Worm (Caenorhabditis elegans) whole organism, L1 larva: ENCODE data around the gene del-8.

Source experiments
- C04F5.9 ChIP-seq: sonication (generic microtip); optimal IDR thresholded peaks from 2 replicates; lab custom pipeline; 2016; ENCODE audit warnings: missing genetic modification characterization, missing compliant biosample characterization
- aha-1 ChIP-seq: fragments of 150-350 bp; optimal IDR thresholded peaks from 2 replicates; lab custom pipeline; 2014; ENCODE audit warnings: missing biosample characterization, missing genetic modification characterization
- blmp-1 ChIP-seq: fragments of 150-350 bp; optimal IDR thresholded peaks from 2 replicates; lab custom pipeline; 2014; ENCODE audit warnings: missing biosample characterization, missing genetic modification characterization
- ceh-63 ChIP-seq: fragments of 200-800 bp; sonication (Bioruptor generic); optimal IDR thresholded peaks from 2 replicates; lab custom pipeline; 2018; ENCODE audit warnings: mild to moderate bottlenecking, missing genetic modification characterization, missing compliant biosample characterization
- ceh-82 ChIP-seq, 3 experiments: fragments of 150-350 bp in 1 of 3; sonication (generic microtip) in 2 of 3; optimal IDR thresholded peaks; 2 replicates each; lab custom pipeline; 2014 to 2017; ENCODE audit warnings: missing biosample characterization in 3 of 3, missing genetic modification characterization in 3 of 3
- ceh-88 ChIP-seq: fragments of 200-800 bp; sonication (Bioruptor generic); IDR thresholded peaks from 2 replicates; pipeline ENCODE4 v1.3.6; 2022; ENCODE audit warnings: missing genetic modification characterization, missing compliant biosample characterization
- dpl-1 ChIP-seq, 3 experiments: fragments of 150-350 bp in 2 of 3; sonication (generic microtip) in 1 of 3; optimal IDR thresholded peaks; 2 replicates each; lab custom pipeline; 2014 to 2017; ENCODE audit warnings: missing biosample characterization in 3 of 3, missing genetic modification characterization in 3 of 3, missing genetic modification reagents in 3 of 3
- efl-1 ChIP-seq, 4 experiments: fragments of 150-350 bp; optimal IDR thresholded peaks in 3 of 4; peaks in 1 of 4; 1 replicate in 1 of 4; 2 replicates in 3 of 4; lab custom pipeline; 2014; ENCODE audit warnings: missing biosample characterization in 2 of 4, missing genetic modification characterization in 2 of 4, missing genetic modification reagents in 2 of 4
- egl-27 ChIP-seq, 2 experiments: fragments of 150-350 bp in 1 of 2; sonication (generic microtip); optimal IDR thresholded peaks; 3 replicates each; lab custom pipeline; 2017 to 2018; ENCODE audit warnings: missing biosample characterization in 2 of 2, missing genetic modification characterization in 2 of 2, missing genetic modification reagents in 2 of 2
- elt-2 ChIP-seq: sonication (generic microtip); optimal IDR thresholded peaks from 2 replicates; lab custom pipeline; 2016; ENCODE audit warnings: missing genetic modification characterization, mild to moderate bottlenecking, inconsistent platforms, missing compliant biosample characterization, missing genetic modification reagents
- elt-3 ChIP-seq, 6 experiments: fragments of 150-350 bp in 1 of 6; sonication (generic microtip); optimal IDR thresholded peaks; 2 replicates each; lab custom pipeline; 2017 to 2018; ENCODE audit warnings: missing biosample characterization in 6 of 6, missing genetic modification characterization in 6 of 6, inconsistent platforms in 1 of 6
- fos-1 ChIP-seq: fragments of 150-350 bp; optimal IDR thresholded peaks from 2 replicates; lab custom pipeline; 2014; ENCODE audit warnings: missing biosample characterization, missing genetic modification characterization
- grh-1 ChIP-seq: fragments of 200-800 bp; sonication (Bioruptor generic); IDR thresholded peaks from 2 replicates; pipeline ENCODE4 v1.3.6; 2022; ENCODE audit warnings: missing genetic modification reagents, missing genetic modification characterization, missing compliant biosample characterization
- jun-1 ChIP-seq: fragments of 150-350 bp; optimal IDR thresholded peaks from 2 replicates; lab custom pipeline; 2014; ENCODE audit warnings: missing biosample characterization, missing genetic modification reagents, missing genetic modification characterization
- lin-14 ChIP-seq: fragments of 200-800 bp; sonication (Bioruptor generic); optimal IDR thresholded peaks from 2 replicates; lab custom pipeline; 2018; ENCODE audit warnings: mild to moderate bottlenecking, missing genetic modification characterization, moderate library complexity, missing compliant biosample characterization
- lin-35 ChIP-seq, 2 experiments: fragments of 150-350 bp; optimal IDR thresholded peaks; 2 replicates each; lab custom pipeline; 2014; ENCODE audit warnings: missing biosample characterization in 2 of 2, missing genetic modification characterization in 2 of 2, missing genetic modification reagents in 2 of 2
- lsy-2 ChIP-seq, 2 experiments: fragments of 150-350 bp; optimal IDR thresholded peaks; 2 replicates each; lab custom pipeline; 2014; ENCODE audit warnings: missing biosample characterization in 2 of 2, missing genetic modification characterization in 2 of 2
- mab-9 ChIP-seq: fragments of 200-800 bp; sonication (Bioruptor generic); IDR thresholded peaks from 2 replicates; pipeline ENCODE4 v1.3.6; 2022; ENCODE audit warnings: missing genetic modification reagents, missing genetic modification characterization, missing compliant biosample characterization
- mef-2 ChIP-seq: fragments of 150-350 bp; optimal IDR thresholded peaks from 2 replicates; lab custom pipeline; 2014; ENCODE audit warnings: missing biosample characterization, missing genetic modification characterization
- mep-1 ChIP-seq: fragments of 150-350 bp; optimal IDR thresholded peaks from 2 replicates; lab custom pipeline; 2014; ENCODE audit warnings: missing biosample characterization, missing genetic modification characterization
- nhr-19 ChIP-seq: fragments of 200-800 bp; sonication (Bioruptor generic); conservative IDR thresholded peaks from 2 replicates; pipeline ENCODE4 v1.3.6; 2022; ENCODE audit warnings: missing genetic modification characterization, missing compliant biosample characterization
- nhr-20 ChIP-seq: sonication (generic microtip); optimal IDR thresholded peaks from 2 replicates; lab custom pipeline; 2016; ENCODE audit warnings: mild to moderate bottlenecking, missing genetic modification characterization, missing compliant biosample characterization
- nhr-71 ChIP-seq: sonication (generic microtip); optimal IDR thresholded peaks from 2 replicates; lab custom pipeline; 2016; ENCODE audit warnings: mild to moderate bottlenecking, missing genetic modification characterization, moderate library complexity, missing compliant biosample characterization
- nhr-77 ChIP-seq: fragments of 150-350 bp; optimal IDR thresholded peaks from 2 replicates; lab custom pipeline; 2014; ENCODE audit warnings: missing biosample characterization, missing genetic modification characterization
- nhr-85 ChIP-seq: sonication (generic microtip); peaks from one replicate; lab custom pipeline; 2016; ENCODE audit warnings: missing genetic modification characterization, inconsistent platforms, missing compliant biosample characterization
- nhr-90 ChIP-seq: sonication (generic microtip); optimal IDR thresholded peaks from 2 replicates; lab custom pipeline; 2016; ENCODE audit warnings: mild to moderate bottlenecking, missing genetic modification characterization, missing compliant biosample characterization; ENCODE audit not compliant: poor library complexity
- snpc-4 ChIP-seq: fragments of 150-350 bp; optimal IDR thresholded peaks from 2 replicates; lab custom pipeline; 2014; ENCODE audit warnings: missing biosample characterization, missing genetic modification characterization
- snu-23 ChIP-seq: sonication (generic microtip); optimal IDR thresholded peaks from 2 replicates; lab custom pipeline; 2016; ENCODE audit warnings: missing genetic modification characterization, missing compliant biosample characterization
- sptf-1 ChIP-seq: fragments of 150-350 bp; optimal IDR thresholded peaks from 2 replicates; lab custom pipeline; 2014; ENCODE audit warnings: missing biosample characterization, missing genetic modification characterization
- tbx-2 ChIP-seq: sonication (generic microtip); optimal IDR thresholded peaks from 2 replicates; lab custom pipeline; 2016; ENCODE audit warnings: missing genetic modification characterization, missing compliant biosample characterization
- unc-130 ChIP-seq: fragments of 150-350 bp; optimal IDR thresholded peaks from 2 replicates; lab custom pipeline; 2017; ENCODE audit warnings: missing biosample characterization, missing genetic modification characterization, inconsistent platforms
- unc-98 ChIP-seq: fragments of 200-800 bp; sonication (Bioruptor generic); IDR thresholded peaks from 2 replicates; pipeline ENCODE4 v1.3.6; 2022; ENCODE audit warnings: missing genetic modification characterization, missing compliant biosample characterization
- vab-15 ChIP-seq: sonication (generic microtip); optimal IDR thresholded peaks from 2 replicates; lab custom pipeline; 2017; ENCODE audit warnings: missing genotype, mild to moderate bottlenecking, missing genetic modification characterization, missing compliant biosample characterization
- xbp-1 ChIP-seq: sonication (generic microtip); optimal IDR thresholded peaks from 2 replicates; lab custom pipeline; 2016; ENCODE audit warnings: missing genetic modification characterization, missing compliant biosample characterization

The del-8 gene

DNA sequence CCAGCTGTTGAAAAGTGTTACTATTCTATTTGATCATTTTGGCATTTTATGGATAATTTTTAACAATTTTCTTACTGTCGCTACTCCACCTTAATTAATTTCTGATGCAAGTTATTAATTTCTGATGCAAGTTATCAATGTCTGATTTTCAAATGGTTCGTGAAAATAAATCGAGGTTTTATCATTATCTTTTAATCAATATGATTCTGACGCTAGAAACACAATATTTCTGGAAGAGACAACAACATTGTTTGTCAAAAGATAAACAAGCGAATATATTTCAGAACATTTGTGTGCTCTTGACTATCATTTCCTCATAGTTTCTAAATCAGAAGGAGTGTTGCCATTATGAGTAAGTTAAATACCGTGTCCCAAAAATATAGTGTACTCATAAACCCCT lies 22.8 kb upstream of the del-8 start, which contains the start of gene F49E2.2:
Gene F49E2.2, plus strand, starts transcription at position 301 of the 400 bp plus-strand sequence.
- TF ChIP-seq grh-1 (GFP tag; lab: Robert Waterston, UW) = no peak
- no peak for TF ChIP-seq blmp-1

DNA sequence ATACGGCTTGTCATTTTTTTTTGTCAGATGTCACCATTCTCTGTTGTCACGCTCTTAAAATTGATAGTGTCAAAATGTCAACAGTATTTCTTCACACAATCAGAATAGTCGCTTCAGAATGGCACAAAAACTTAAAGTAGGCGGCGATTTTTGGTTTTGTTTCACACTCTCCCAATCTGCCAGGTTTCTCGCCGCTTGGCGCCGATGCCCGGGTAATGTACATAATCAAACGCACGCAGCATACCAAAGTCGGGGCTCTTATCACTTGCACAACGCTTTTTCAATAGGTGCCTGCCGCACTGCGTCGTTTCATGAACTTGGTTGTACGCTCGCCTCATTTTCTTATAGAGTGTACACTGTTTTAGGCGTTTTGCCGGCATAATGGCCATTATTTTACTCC lies 20.6 kb upstream of the del-8 start:
- no peak for TF ChIP-seq efl-1 (optimal IDR thresholded peaks at IDR 0.05; lab: Kevin White, UChicago)
- TF ChIP-seq efl-1 (GFP tag; optimal IDR thresholded peaks at IDR 0.05 in 1 of 2; lab: Kevin White, UChicago) = peak in 1 of 2 experiments; percentile 71
- no peak for TF ChIP-seq aha-1 (tag; lab: Kevin White, UChicago)
- no peak for TF ChIP-seq ceh-88
- peak; percentile 67 for TF ChIP-seq elt-2
- TF ChIP-seq unc-98 = no peak
- TF ChIP-seq lin-35 (GFP tag; optimal IDR thresholded peaks at IDR 0.05; lab: Kevin White, UChicago) = peak in 1 of 2 experiments; percentile 3
- no peak for TF ChIP-seq vab-15 (tag; lab: Kevin White, UChicago)

- TF ChIP-seq xbp-1 (tag; lab: Kevin White, UChicago) (no peak), jun-1 (no peak), ceh-63 (GFP tag; lab: Kevin White, UChicago) (peak; percentile 52)
Measured at ce11 chrX:9576928-9577327, 12.3 kb upstream of the del-8 start, which contains the start of gene glb-17. Gene glb-17, minus strand, starts transcription at chrX:9577028.

DNA sequence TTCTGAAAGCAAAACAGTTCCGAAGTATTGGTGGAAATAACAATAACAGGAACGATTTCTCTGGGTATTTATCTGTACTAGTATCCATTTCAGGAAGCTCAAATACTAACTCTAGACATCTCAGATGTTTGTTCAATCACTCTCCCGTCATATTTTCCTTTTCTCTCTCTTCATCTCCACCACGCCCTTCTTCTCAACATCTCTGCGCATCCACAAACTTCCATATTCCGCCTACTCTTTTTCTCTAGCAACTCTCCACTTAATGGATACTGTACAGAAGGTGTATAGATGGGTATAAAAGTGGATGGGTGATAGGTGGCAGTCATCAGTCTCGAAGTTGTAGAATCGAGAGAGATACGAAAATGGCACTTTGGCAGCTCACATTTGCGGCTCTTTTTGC lies 4.9 kb upstream of the del-8 start, which contains the start of gene gpx-5:
Gene gpx-5, plus strand, starts transcription at position 336 of the 400 bp plus-strand sequence.
- TF ChIP-seq blmp-1 (peak; percentile 87), nhr-71 (peak; percentile 42), dpl-1 (GFP tag; optimal IDR thresholded peaks at IDR 0.05; lab: Kevin White, UChicago) (no peak), grh-1 (GFP tag; lab: Robert Waterston, UW) (0 out of 2 replicates have a peak, but pooled peaks have one; percentile 15), lsy-2 (tag; optimal IDR thresholded peaks at IDR 0.05; lab: Kevin White, UChicago) (peak; percentile 0 to 72), lin-14 (GFP tag; lab: Kevin White, UChicago) (peak; percentile 69), efl-1 (optimal IDR thresholded peaks at IDR 0.05; lab: Kevin White, UChicago) (peak in 1 of 2 experiments; percentile 30), efl-1 (GFP tag; optimal IDR thresholded peaks at IDR 0.05 in 1 of 2; lab: Kevin White, UChicago) (no peak), nhr-85 (peak; percentile 79), tbx-2 (tag; lab: Kevin White, UChicago) (peak; percentile 24), snpc-4 (tag; lab: Kevin White, UChicago) (no peak), fos-1 (tag; lab: Kevin White, UChicago) (peak; percentile 4), mep-1 (tag; lab: Kevin White, UChicago) (peak; percentile 37), ceh-82 (tag; optimal IDR thresholded peaks at IDR 0.05; lab: Kevin White, UChicago) (peak in 1 of 3 experiments; percentile 6), nhr-20 (peak; percentile 57), unc-130 (tag; lab: Kevin White, UChicago) (no peak), nhr-19 (GFP tag; lab: Robert Waterston, UW) (no peak), snu-23 (GFP tag; lab: Kevin White, UChicago) (peak; percentile 51), lin-35 (GFP tag; optimal IDR thresholded peaks at IDR 0.05; lab: Kevin White, UChicago) (peak in 1 of 2 experiments; percentile 46), egl-27 (tag; optimal IDR thresholded peaks at IDR 0.05; lab: Kevin White, UChicago) (no peak), mef-2 (tag; lab: Kevin White, UChicago) (no peak), elt-3 (tag; optimal IDR thresholded peaks at IDR 0.05; lab: Kevin White, UChicago) (peak in 2 of 6 experiments; percentile 16 to 40), mab-9 (no peak), nhr-77 (tag; lab: Kevin White, UChicago) (no peak), nhr-90 (tag; lab: Kevin White, UChicago) (no peak), elt-2 (no peak), C04F5.9 (no peak), unc-98 (no peak), sptf-1 (no peak)
